Worm (Caenorhabditis elegans) whole organism, L4 larva: ENCODE measurements around the gene D1054.19.

Experiments used
- F26F4.8 ChIP-seq: fragments of 200-800 bp; sonication (Bioruptor generic); conservative IDR thresholded peaks from 2 replicates; pipeline ENCODE4 v1.3.6; 2022; ENCODE audit warnings: missing genetic modification characterization, missing compliant biosample characterization
- F49E8.2 ChIP-seq: sonication (generic microtip); optimal IDR thresholded peaks from 2 replicates; lab custom pipeline; 2016; ENCODE audit warnings: missing compliant biosample characterization, mild to moderate bottlenecking, missing genetic modification characterization, borderline replicate concordance
- Y75B8A.6 ChIP-seq: fragments of 200-800 bp; sonication (Bioruptor generic); IDR thresholded peaks from 2 replicates; pipeline ENCODE4 v1.3.6; 2022; ENCODE audit warnings: missing genetic modification reagents, missing genetic modification characterization, missing compliant biosample characterization
- ama-1 ChIP-seq: fragments of 150-350 bp; optimal IDR thresholded peaks from 2 replicates; lab custom pipeline; 2014; ENCODE audit warnings: inconsistent platforms, mixed read lengths
- arid-1 ChIP-seq: fragments of 200-800 bp; sonication (Bioruptor generic); conservative IDR thresholded peaks from 2 replicates; pipeline ENCODE4 v1.3.6; 2022; ENCODE audit warnings: missing genetic modification reagents, missing genetic modification characterization, missing compliant biosample characterization
- ceh-20 ChIP-seq: fragments of 200-800 bp; sonication (Bioruptor generic); IDR thresholded peaks from 2 replicates; pipeline ENCODE4 v1.3.6; 2022; ENCODE audit warnings: missing genetic modification reagents, missing genetic modification characterization, missing compliant biosample characterization
- ceh-28 ChIP-seq: fragments of 150-350 bp; optimal IDR thresholded peaks from 2 replicates; lab custom pipeline; 2014; ENCODE audit warnings: missing biosample characterization, missing genetic modification reagents, missing genetic modification characterization
- ceh-44 ChIP-seq: fragments of 200-800 bp; sonication (Bioruptor generic); IDR thresholded peaks from 2 replicates; pipeline ENCODE4 v1.3.6; 2022; ENCODE audit warnings: missing genetic modification reagents, missing genetic modification characterization, missing compliant biosample characterization
- ceh-62 ChIP-seq: sonication (generic microtip); optimal IDR thresholded peaks from 2 replicates; lab custom pipeline; 2017; ENCODE audit warnings: missing biosample characterization, missing genetic modification characterization
- ceh-82 ChIP-seq: sonication (generic microtip); optimal IDR thresholded peaks from 2 replicates; lab custom pipeline; 2017; ENCODE audit warnings: missing biosample characterization, missing genetic modification characterization
- daf-12 ChIP-seq: fragments of 150-350 bp; optimal IDR thresholded peaks from 2 replicates; lab custom pipeline; 2014; ENCODE audit warnings: missing biosample characterization, missing genetic modification reagents, missing genetic modification characterization
- dmd-8 ChIP-seq: fragments of 200-800 bp; sonication (Bioruptor generic); IDR thresholded peaks from 2 replicates; pipeline ENCODE4 v1.3.6; 2022; ENCODE audit warnings: missing genetic modification characterization, missing compliant biosample characterization
- duxl-1 ChIP-seq: sonication (generic microtip); optimal IDR thresholded peaks from 2 replicates; lab custom pipeline; 2016; ENCODE audit warnings: mild to moderate bottlenecking, missing genetic modification characterization, moderate library complexity, missing compliant biosample characterization; ENCODE audit not compliant: poor library complexity
- egl-43 ChIP-seq: fragments of 200-800 bp; sonication (Bioruptor generic); IDR thresholded peaks from 2 replicates; pipeline ENCODE4 v1.3.6; 2022; ENCODE audit warnings: missing genetic modification reagents, missing genetic modification characterization, missing compliant biosample characterization
- fkh-10 ChIP-seq: fragments of 150-350 bp; optimal IDR thresholded peaks from 2 replicates; lab custom pipeline; 2014; ENCODE audit warnings: missing biosample characterization, missing genetic modification reagents, missing genetic modification characterization
- hlh-30 ChIP-seq: sonication (generic microtip); optimal IDR thresholded peaks from 2 replicates; lab custom pipeline; 2017; ENCODE audit warnings: antibody characterized with exemption, mild to moderate bottlenecking, missing genetic modification characterization, missing compliant biosample characterization; ENCODE audit not compliant: insufficient read depth
- lim-7 ChIP-seq: fragments of 200-800 bp; sonication (Bioruptor generic); IDR thresholded peaks from 2 replicates; pipeline ENCODE4 v1.3.6; 2022; ENCODE audit warnings: missing genetic modification characterization, missing compliant biosample characterization
- lin-1 ChIP-seq: fragments of 200-800 bp; sonication (Bioruptor generic); IDR thresholded peaks from 2 replicates; pipeline ENCODE4 v1.3.6; 2022; ENCODE audit warnings: missing genetic modification reagents, missing genetic modification characterization, missing compliant biosample characterization
- lin-13 ChIP-seq: fragments of 150-350 bp; optimal IDR thresholded peaks from 2 replicates; lab custom pipeline; 2014; ENCODE audit warnings: missing biosample characterization, missing genetic modification reagents, missing genetic modification characterization
- lin-38 ChIP-seq: fragments of 200-800 bp; sonication (Bioruptor generic); IDR thresholded peaks from 2 replicates; pipeline ENCODE4 v1.3.6; 2022; ENCODE audit warnings: missing genetic modification reagents, missing genetic modification characterization, missing compliant biosample characterization
- lin-39 ChIP-seq: fragments of 150-350 bp; optimal IDR thresholded peaks from 2 replicates; lab custom pipeline; 2014; ENCODE audit warnings: missing biosample characterization, missing genetic modification reagents, missing genetic modification characterization
- lir-3 ChIP-seq: sonication (generic microtip); optimal IDR thresholded peaks from 2 replicates; lab custom pipeline; 2016; ENCODE audit warnings: mild to moderate bottlenecking, missing genetic modification characterization, missing compliant biosample characterization
- lsy-2 ChIP-seq, 2 experiments: fragments of 150-350 bp in 1 of 2; sonication (generic microtip) in 1 of 2; optimal IDR thresholded peaks; 2 replicates each; lab custom pipeline; 2014 to 2017; ENCODE audit warnings: missing biosample characterization in 2 of 2, missing genetic modification characterization in 2 of 2
- mdt-29 ChIP-seq: fragments of 200-800 bp; sonication (Bioruptor generic); IDR thresholded peaks from 2 replicates; pipeline ENCODE4 v1.3.6; 2022; ENCODE audit warnings: missing genetic modification reagents, missing genetic modification characterization, missing compliant biosample characterization
- mep-1 ChIP-seq: fragments of 150-350 bp; sonication (generic microtip); optimal IDR thresholded peaks from 3 replicates; lab custom pipeline; 2014; ENCODE audit warnings: missing biosample characterization, missing genetic modification characterization
- mxl-3 ChIP-seq: fragments of 200-800 bp; sonication (Bioruptor generic); optimal IDR thresholded peaks from 2 replicates; lab custom pipeline; 2018; ENCODE audit warnings: mild to moderate bottlenecking, missing genetic modification characterization, missing compliant biosample characterization
- nhr-102 ChIP-seq: sonication (generic microtip); optimal IDR thresholded peaks from 2 replicates; lab custom pipeline; 2016; ENCODE audit warnings: mild to moderate bottlenecking, missing genetic modification characterization, moderate library complexity, missing compliant biosample characterization
- nhr-111 ChIP-seq: fragments of 200-800 bp; sonication (Bioruptor generic); optimal IDR thresholded peaks from 2 replicates; lab custom pipeline; 2018; ENCODE audit warnings: mild to moderate bottlenecking, missing genetic modification characterization, missing compliant biosample characterization
- nhr-237 ChIP-seq: sonication (generic microtip); optimal IDR thresholded peaks from 2 replicates; lab custom pipeline; 2017; ENCODE audit warnings: missing biosample characterization, missing genetic modification characterization
- nhr-25 ChIP-seq: sonication (generic microtip); optimal IDR thresholded peaks from 2 replicates; lab custom pipeline; 2017; ENCODE audit warnings: missing genetic modification characterization, mild to moderate bottlenecking, missing compliant biosample characterization, antibody characterized with exemption, moderate library complexity, borderline replicate concordance; ENCODE audit not compliant: insufficient read depth
- nhr-28 ChIP-seq: fragments of 150-350 bp; optimal IDR thresholded peaks from 2 replicates; lab custom pipeline; 2014; ENCODE audit warnings: missing biosample characterization, missing genetic modification characterization
- nhr-41 ChIP-seq: fragments of 200-800 bp; sonication (Bioruptor generic); IDR thresholded peaks from 2 replicates; pipeline ENCODE4 v1.3.6; 2022; ENCODE audit warnings: missing genetic modification reagents, missing genetic modification characterization, missing compliant biosample characterization
- nhr-77 ChIP-seq: fragments of 150-350 bp; optimal IDR thresholded peaks from 2 replicates; lab custom pipeline; 2014; ENCODE audit warnings: missing biosample characterization, missing genetic modification characterization
- pqm-1 ChIP-seq: sonication (generic microtip); optimal IDR thresholded peaks from 2 replicates; lab custom pipeline; 2017; ENCODE audit warnings: missing biosample characterization, missing genetic modification characterization
- set-16 ChIP-seq: fragments of 200-800 bp; sonication (Bioruptor generic); IDR thresholded peaks from 2 replicates; pipeline ENCODE4 v1.3.6; 2022; ENCODE audit warnings: missing genetic modification reagents, missing genetic modification characterization, missing compliant biosample characterization
- skn-1 ChIP-seq: fragments of 150-350 bp; optimal IDR thresholded peaks from 2 replicates; lab custom pipeline; 2014; ENCODE audit warnings: missing biosample characterization, missing genetic modification characterization
- snpc-1.2 ChIP-seq: fragments of 200-800 bp; sonication (Bioruptor generic); IDR thresholded peaks from 2 replicates; pipeline ENCODE4 v1.3.6; 2022; ENCODE audit warnings: missing genetic modification reagents, missing genetic modification characterization, missing compliant biosample characterization
- snpc-4 ChIP-seq: fragments of 150-350 bp; optimal IDR thresholded peaks from 2 replicates; lab custom pipeline; 2014; ENCODE audit warnings: missing biosample characterization, missing genetic modification characterization
- tag-97 ChIP-seq: fragments of 200-800 bp; sonication (Bioruptor generic); IDR thresholded peaks from 2 replicates; pipeline ENCODE4 v1.3.6; 2022; ENCODE audit warnings: missing genetic modification characterization, missing compliant biosample characterization
- tra-1 ChIP-seq: fragments of 200-800 bp; sonication (Bioruptor generic); IDR thresholded peaks from 2 replicates; pipeline ENCODE4 v1.3.6; 2022; ENCODE audit warnings: missing genetic modification reagents, missing genetic modification characterization, missing compliant biosample characterization
- unc-130 ChIP-seq: sonication (generic microtip); optimal IDR thresholded peaks from 2 replicates; lab custom pipeline; 2016; ENCODE audit warnings: missing genetic modification reagents, missing genetic modification characterization, missing compliant biosample characterization
- unc-39 ChIP-seq: sonication (generic microtip); optimal IDR thresholded peaks from 2 replicates; lab custom pipeline; 2017; ENCODE audit warnings: missing biosample characterization, missing genetic modification characterization
- unc-62 ChIP-seq, 3 experiments: fragments of 150-350 bp in 1 of 3; sonication (generic microtip); optimal IDR thresholded peaks in 2 of 3; peaks in 1 of 3; 1 replicate in 1 of 3; 2 replicates in 2 of 3; lab custom pipeline; 2014 to 2017; ENCODE audit warnings: missing biosample characterization in 3 of 3, missing genetic modification characterization in 3 of 3, missing genetic modification reagents in 3 of 3, missing genotype in 1 of 3
- zfp-2 ChIP-seq: sonication (generic microtip); optimal IDR thresholded peaks from 2 replicates; lab custom pipeline; 2016; ENCODE audit warnings: mild to moderate bottlenecking, missing genetic modification characterization, missing compliant biosample characterization
- zip-11 ChIP-seq: fragments of 200-800 bp; sonication (Bioruptor generic); IDR thresholded peaks from 2 replicates; pipeline ENCODE4 v1.3.6; 2022; ENCODE audit warnings: missing genetic modification characterization, missing compliant biosample characterization
- zip-2 ChIP-seq: fragments of 150-350 bp; optimal IDR thresholded peaks from 2 replicates; lab custom pipeline; 2014; ENCODE audit warnings: missing biosample characterization, missing genetic modification characterization
- ztf-11 ChIP-seq: fragments of 150-350 bp; optimal IDR thresholded peaks from 2 replicates; lab custom pipeline; 2014; ENCODE audit warnings: missing biosample characterization, missing genetic modification characterization

The D1054.19 gene

ce11 chrV:10771390-10771789, 24.2 kb upstream of the D1054.19 start, which contains the start of gene D1054.3:
Gene D1054.3, plus strand, starts transcription at chrV:10771451.
- no peak for TF ChIP-seq unc-130 (GFP tag; lab: Kevin White, UChicago)
- peak; percentile 17 for TF ChIP-seq duxl-1 (tag; lab: Kevin White, UChicago)
- peak; percentile 42 for TF ChIP-seq ama-1
- peak; percentile 53 for TF ChIP-seq lin-38 (GFP tag; lab: Robert Waterston, UW)
- peak; percentile 5 for TF ChIP-seq mep-1 (tag; lab: Kevin White, UChicago)

- TF ChIP-seq lin-13 (GFP tag; lab: Kevin White, UChicago) (no peak), mdt-29 (no peak), lir-3 (tag; lab: Kevin White, UChicago) (no peak), lsy-2 (tag; optimal IDR thresholded peaks at IDR 0.05; lab: Kevin White, UChicago) (no peak), nhr-102 (tag; lab: Kevin White, UChicago) (no peak), nhr-41 (GFP tag; lab: Robert Waterston, UW) (no peak), unc-62 (GFP tag; optimal IDR thresholded peaks at IDR 0.05 in 1 of 2; lab: Kevin White, UChicago) (peak in 1 of 2 experiments; percentile 99), unc-62 (tag; optimal IDR thresholded peaks at IDR 0.05; lab: Kevin White, UChicago) (no peak)
- TF ChIP-seq, all 104 proteins: peak for 1
These were observed 22.4 kb upstream of the D1054.19 start for ce11 chrV:10773216-10773615.

- TF ChIP-seq duxl-1 (tag; lab: Kevin White, UChicago) (no peak), snpc-4 (tag; lab: Kevin White, UChicago) (no peak), lin-39 (tag; lab: Kevin White, UChicago) (no peak), nhr-28 (tag; lab: Kevin White, UChicago) (peak; percentile 56), fkh-10 (GFP tag; lab: Kevin White, UChicago) (no peak), ceh-44 (no peak), snpc-1.2 (GFP tag; lab: Robert Waterston, UW) (no peak), ceh-20 (GFP tag; lab: Robert Waterston, UW) (no peak), skn-1 (no peak), Y75B8A.6 (GFP tag; lab: Robert Waterston, UW) (no peak), egl-43 (GFP tag; lab: Robert Waterston, UW) (no peak), tag-97 (GFP tag; lab: Robert Waterston, UW) (no peak), tra-1 (GFP tag; lab: Robert Waterston, UW) (no peak), lim-7 (GFP tag; lab: Robert Waterston, UW) (no peak), lin-1 (GFP tag; lab: Robert Waterston, UW) (no peak), nhr-77 (peak; percentile 39), mxl-3 (GFP tag; lab: Kevin White, UChicago) (no peak), unc-62 (GFP tag; optimal IDR thresholded peaks at IDR 0.05 in 1 of 2; lab: Kevin White, UChicago) (no peak), unc-62 (tag; optimal IDR thresholded peaks at IDR 0.05; lab: Kevin White, UChicago) (no peak), ztf-11 (tag; lab: Kevin White, UChicago) (no peak), lsy-2 (tag; optimal IDR thresholded peaks at IDR 0.05; lab: Kevin White, UChicago) (no peak), unc-39 (tag; lab: Kevin White, UChicago) (no peak), ceh-82 (tag; lab: Kevin White, UChicago) (no peak), zip-11 (GFP tag; lab: Robert Waterston, UW) (no peak), F49E8.2 (tag; lab: Kevin White, UChicago) (no peak), ceh-62 (tag; lab: Kevin White, UChicago) (no peak), pqm-1 (peak; percentile 55), daf-12 (tag; lab: Kevin White, UChicago) (no peak), nhr-25 (tag; lab: Kevin White, UChicago) (no peak), set-16 (no peak), zfp-2 (tag; lab: Kevin White, UChicago) (no peak), zip-2 (no peak), nhr-237 (tag; lab: Kevin White, UChicago) (no peak), hlh-30 (tag; lab: Kevin White, UChicago) (no peak), nhr-111 (no peak), mep-1 (tag; lab: Kevin White, UChicago) (no peak), ceh-28 (tag; lab: Kevin White, UChicago) (no peak), dmd-8 (GFP tag; lab: Robert Waterston, UW) (no peak), F26F4.8 (no peak), arid-1 (no peak)
These were observed 19.0 kb upstream of the D1054.19 start, which contains the start of gene D1054.5 for ce11 chrV:10776528-10777055. Gene D1054.5, minus strand, starts transcription at chrV:10776578.
